Fruit fly (Drosophila melanogaster) whole organism, prepupa: ENCODE results near the gene CG12177.

ENCODE experiments used
- Blimp-1 ChIP-seq: fragments of 200-800 bp; sonication (Bioruptor generic); optimal IDR thresholded peaks from 3 replicates; lab custom pipeline; 2017; ENCODE audit warnings: missing biosample characterization, missing genetic modification characterization, mild to moderate bottlenecking, moderate library complexity, missing genetic modification reagents
- CG10669 ChIP-seq: fragments of 200-800 bp; sonication (Bioruptor generic); optimal IDR thresholded peaks from 3 replicates; lab custom pipeline; 2018; ENCODE audit warnings: missing biosample characterization, mild to moderate bottlenecking, missing genetic modification characterization, moderate library complexity
- CG11294 ChIP-seq: fragments of 200-800 bp; sonication (Bioruptor generic); IDR thresholded peaks from 2 replicates; pipeline ENCODE4 v1.3.6; 2022; ENCODE audit warnings: missing biosample characterization, missing genetic modification characterization
- CG11902 ChIP-seq: fragments of 200-800 bp; sonication (Bioruptor generic); optimal IDR thresholded peaks from 3 replicates; lab custom pipeline; 2016; ENCODE audit warnings: missing biosample characterization, missing genetic modification characterization
- CG15336 ChIP-seq: fragments of 200-800 bp; sonication (Bioruptor generic); IDR thresholded peaks from 2 replicates; pipeline ENCODE4 v1.3.6; 2022; ENCODE audit warnings: missing biosample characterization, missing genetic modification characterization
- CG16779 ChIP-seq: fragments of 200-800 bp; sonication (Bioruptor generic); optimal IDR thresholded peaks from 3 replicates; lab custom pipeline; 2017; ENCODE audit warnings: missing biosample characterization, mild to moderate bottlenecking, missing genetic modification characterization
- CG3032 ChIP-seq: fragments of 200-800 bp; optimal IDR thresholded peaks from 2 replicates; lab custom pipeline; 2019; ENCODE audit warnings: missing biosample characterization, mild to moderate bottlenecking, missing genetic modification characterization, moderate library complexity
- CG31627 ChIP-seq: fragments of 200-800 bp; sonication (Bioruptor generic); optimal IDR thresholded peaks from 3 replicates; lab custom pipeline; 2016; ENCODE audit warnings: missing biosample characterization, missing genetic modification characterization
- CG32006 ChIP-seq: fragments of 200-800 bp; sonication (Bioruptor generic); optimal IDR thresholded peaks from 3 replicates; lab custom pipeline; 2017; ENCODE audit warnings: missing biosample characterization, mild to moderate bottlenecking, missing genetic modification characterization
- CG34406 ChIP-seq: fragments of 200-800 bp; sonication (Bioruptor generic); optimal IDR thresholded peaks from 3 replicates; lab custom pipeline; 2016; ENCODE audit warnings: missing biosample characterization, missing genetic modification characterization
- CG4318 ChIP-seq: fragments of 200-800 bp; sonication (Bioruptor generic); optimal IDR thresholded peaks from 3 replicates; lab custom pipeline; 2017; ENCODE audit warnings: missing biosample characterization, mild to moderate bottlenecking, missing genetic modification characterization
- CG6163 ChIP-seq: fragments of 200-800 bp; sonication (Bioruptor generic); IDR thresholded peaks from 3 replicates; pipeline ENCODE4 v1.3.6; 2022; ENCODE audit warnings: missing biosample characterization, missing genetic modification characterization
- CG6792 ChIP-seq: fragments of 200-800 bp; sonication (Bioruptor generic); optimal IDR thresholded peaks from 3 replicates; lab custom pipeline; 2016; ENCODE audit warnings: missing biosample characterization, missing genetic modification characterization
- CG6854 ChIP-seq: fragments of 200-800 bp; sonication (Bioruptor generic); optimal IDR thresholded peaks from 2 replicates; lab custom pipeline; 2017; ENCODE audit warnings: missing biosample characterization, mild to moderate bottlenecking, missing genetic modification characterization
- CG7368 ChIP-seq: fragments of 200-800 bp; sonication (Bioruptor generic); optimal IDR thresholded peaks from 3 replicates; lab custom pipeline; 2016; ENCODE audit warnings: missing biosample characterization, missing genetic modification characterization
- CG8119 ChIP-seq: fragments of 200-800 bp; sonication (Bioruptor generic); IDR thresholded peaks from 3 replicates; pipeline ENCODE4 v1.3.6; 2022; ENCODE audit warnings: missing biosample characterization, missing genetic modification characterization
- CG8319 ChIP-seq: fragments of 200-800 bp; sonication (Bioruptor generic); optimal IDR thresholded peaks from 3 replicates; lab custom pipeline; 2016; ENCODE audit warnings: missing biosample characterization, missing genetic modification characterization
- CG8632 ChIP-seq: fragments of 200-800 bp; sonication (Bioruptor generic); optimal IDR thresholded peaks from 3 replicates; lab custom pipeline; 2016; ENCODE audit warnings: missing biosample characterization, missing genetic modification characterization
- CG9139 ChIP-seq: fragments of 200-800 bp; sonication (Bioruptor generic); optimal IDR thresholded peaks from 3 replicates; lab custom pipeline; 2017; ENCODE audit warnings: missing biosample characterization, mild to moderate bottlenecking, missing genetic modification characterization
- Eip75B ChIP-seq: fragments of 200-800 bp; sonication (Bioruptor generic); optimal IDR thresholded peaks from 3 replicates; lab custom pipeline; 2016; ENCODE audit warnings: missing biosample characterization, missing genetic modification characterization
- Eip78C ChIP-seq: fragments of 200-800 bp; sonication (Bioruptor generic); peaks from one replicate; lab custom pipeline; 2016; ENCODE audit warnings: missing biosample characterization, missing genetic modification characterization
- Ets21C ChIP-seq: fragments of 200-800 bp; sonication (Bioruptor generic); optimal IDR thresholded peaks from 3 replicates; lab custom pipeline; 2016; ENCODE audit warnings: missing biosample characterization, missing genetic modification characterization
- Ets96B ChIP-seq: fragments of 200-800 bp; optimal IDR thresholded peaks from 2 replicates; lab custom pipeline; 2019; ENCODE audit warnings: missing biosample characterization, mild to moderate bottlenecking, missing genetic modification characterization, moderate library complexity
- Gug ChIP-seq: fragments of 200-800 bp; sonication (Bioruptor generic); IDR thresholded peaks from 2 replicates; pipeline ENCODE4 v1.3.6; 2022; ENCODE audit warnings: missing biosample characterization, missing genetic modification characterization
- Hr38 ChIP-seq: sonication (Bioruptor generic); optimal IDR thresholded peaks from 2 replicates; lab custom pipeline; 2016; ENCODE audit warnings: missing biosample characterization, missing genetic modification characterization
- Hr39 ChIP-seq: fragments of 200-800 bp; sonication (Bioruptor generic); optimal IDR thresholded peaks from 2 replicates; lab custom pipeline; 2016; ENCODE audit warnings: missing biosample characterization, missing genetic modification characterization
- Hr4 ChIP-seq: fragments of 200-800 bp; sonication (Bioruptor generic); optimal IDR thresholded peaks from 3 replicates; lab custom pipeline; 2016; ENCODE audit warnings: missing biosample characterization, missing genetic modification characterization
- Lpt ChIP-seq: fragments of 200-800 bp; sonication (Bioruptor generic); optimal IDR thresholded peaks from 3 replicates; lab custom pipeline; 2016; ENCODE audit warnings: missing biosample characterization, missing genetic modification characterization
- Met ChIP-seq: fragments of 200-800 bp; sonication (Bioruptor generic); optimal IDR thresholded peaks from 3 replicates; lab custom pipeline; 2016; ENCODE audit warnings: missing biosample characterization, missing genetic modification characterization
- OdsH ChIP-seq: fragments of 200-800 bp; sonication (Bioruptor generic); optimal IDR thresholded peaks from 3 replicates; lab custom pipeline; 2016; ENCODE audit warnings: missing biosample characterization, missing genetic modification characterization
- Smox ChIP-seq: fragments of 200-800 bp; sonication (Bioruptor generic); optimal IDR thresholded peaks from 3 replicates; lab custom pipeline; 2016; ENCODE audit warnings: missing biosample characterization, missing genetic modification characterization
- Sox102F ChIP-seq: fragments of 200-800 bp; sonication (Bioruptor generic); optimal IDR thresholded peaks from 2 replicates; lab custom pipeline; 2016; ENCODE audit warnings: missing biosample characterization, mild to moderate bottlenecking, missing genetic modification characterization
- Sox14 ChIP-seq: fragments of 200-800 bp; sonication (Bioruptor generic); optimal IDR thresholded peaks from 3 replicates; lab custom pipeline; 2016; ENCODE audit warnings: missing biosample characterization, missing genetic modification characterization
- achi ChIP-seq: fragments of 200-800 bp; sonication (Bioruptor generic); optimal IDR thresholded peaks from 3 replicates; lab custom pipeline; 2016; ENCODE audit warnings: missing biosample characterization, missing genetic modification characterization
- acj6 ChIP-seq: fragments of 200-800 bp; sonication (Bioruptor generic); optimal IDR thresholded peaks from 3 replicates; lab custom pipeline; 2016; ENCODE audit warnings: missing biosample characterization, missing genetic modification characterization
- cyc ChIP-seq: fragments of 200-800 bp; sonication (Bioruptor generic); optimal IDR thresholded peaks from 3 replicates; lab custom pipeline; 2016; ENCODE audit warnings: missing biosample characterization, missing genetic modification characterization
- dsx ChIP-seq: fragments of 200-800 bp; optimal IDR thresholded peaks from 3 replicates; lab custom pipeline; 2019; ENCODE audit warnings: missing biosample characterization, mild to moderate bottlenecking, missing genetic modification characterization, moderate library complexity; ENCODE audit not compliant: poor library complexity, severe bottlenecking
- eg ChIP-seq: fragments of 200-800 bp; sonication (Bioruptor generic); IDR thresholded peaks from 3 replicates; pipeline ENCODE4 v1.3.6; 2022; ENCODE audit warnings: missing biosample characterization, missing genetic modification characterization
- esn ChIP-seq: fragments of 200-800 bp; sonication (Bioruptor generic); optimal IDR thresholded peaks from 2 replicates; lab custom pipeline; 2016; ENCODE audit warnings: missing biosample characterization, mild to moderate bottlenecking, missing genetic modification characterization, moderate library complexity
- fd59A ChIP-seq: fragments of 200-800 bp; sonication (Bioruptor generic); optimal IDR thresholded peaks from 2 replicates; lab custom pipeline; 2017; ENCODE audit warnings: missing biosample characterization, mild to moderate bottlenecking, missing genetic modification characterization, missing genetic modification reagents
- fd85E ChIP-seq: fragments of 200-800 bp; sonication (Bioruptor generic); optimal IDR thresholded peaks from 3 replicates; lab custom pipeline; 2016; ENCODE audit warnings: missing biosample characterization, missing genetic modification characterization
- fkh ChIP-seq: fragments of 200-800 bp; sonication (Bioruptor generic); optimal IDR thresholded peaks from 3 replicates; lab custom pipeline; 2017; ENCODE audit warnings: missing biosample characterization, mild to moderate bottlenecking, missing genetic modification characterization, moderate library complexity
- lz ChIP-seq: fragments of 200-800 bp; sonication (Bioruptor generic); optimal IDR thresholded peaks from 3 replicates; lab custom pipeline; 2016; ENCODE audit warnings: missing biosample characterization, missing genetic modification characterization
- pdm3 ChIP-seq: fragments of 200-800 bp; sonication (Bioruptor generic); optimal IDR thresholded peaks from 3 replicates; lab custom pipeline; 2016; ENCODE audit warnings: missing biosample characterization, missing genetic modification characterization
- salr ChIP-seq, 2 experiments: fragments of 200-800 bp; sonication (Bioruptor generic); optimal IDR thresholded peaks; 3 replicates each; lab custom pipeline; 2016 to 2018; ENCODE audit warnings: missing biosample characterization in 2 of 2, missing genetic modification characterization in 2 of 2, mild to moderate bottlenecking in 1 of 2
- spab ChIP-seq: fragments of 200-800 bp; sonication (Bioruptor generic); optimal IDR thresholded peaks from 2 replicates; lab custom pipeline; 2017; ENCODE audit warnings: missing biosample characterization, mild to moderate bottlenecking, missing genetic modification characterization, missing genetic modification reagents
- svp ChIP-seq: fragments of 200-800 bp; sonication (Bioruptor generic); peaks from one replicate; lab custom pipeline; 2016; ENCODE audit warnings: missing biosample characterization, missing genetic modification characterization
- topi ChIP-seq: fragments of 200-800 bp; sonication (Bioruptor generic); optimal IDR thresholded peaks from 3 replicates; lab custom pipeline; 2016; ENCODE audit warnings: missing biosample characterization, missing genetic modification characterization
- vri ChIP-seq: fragments of 200-800 bp; sonication (Bioruptor generic); optimal IDR thresholded peaks from 3 replicates; lab custom pipeline; 2016; ENCODE audit warnings: missing biosample characterization, mild to moderate bottlenecking, missing genetic modification characterization

Gene CG12177

dm6 chrX:13635000-13635368, 45.3 kb downstream of the CG12177 start:
- TF ChIP-seq CG10669 (GFP tag; lab: Kevin White, UChicago) (no peak), svp (GFP tag; lab: Kevin White, UChicago) (peak; percentile 58)

dm6 chrX:13634254-13634999, 45.9 kb downstream of the CG12177 start:
- TF ChIP-seq OdsH (GFP tag; lab: Kevin White, UChicago) = peak; percentile 37
- TF ChIP-seq Hr4 (GFP tag; lab: Kevin White, UChicago) = peak; percentile 52
- peak; percentile 51 for TF ChIP-seq CG31627 (GFP tag; lab: Kevin White, UChicago)
- TF ChIP-seq Smox (GFP tag; lab: Kevin White, UChicago) = peak; percentile 24
- TF ChIP-seq CG15336 (GFP tag; lab: Robert Waterston, UW) = no peak; the same call in 1 of the 2 replicates
- no peak for TF ChIP-seq Hr38 (GFP tag; lab: Kevin White, UChicago)
- TF ChIP-seq CG11294 (GFP tag; lab: Robert Waterston, UW) = no peak; the same call in 1 of the 2 replicates
- no peak for TF ChIP-seq CG11902 (GFP tag; lab: Kevin White, UChicago)
- no peak for TF ChIP-seq fd59A (GFP tag; lab: Kevin White, UChicago)
- peak; percentile 21 for TF ChIP-seq CG6792 (GFP tag; lab: Kevin White, UChicago)
- TF ChIP-seq CG16779 = no peak
- peak; percentile 35 for TF ChIP-seq achi (GFP tag; lab: Kevin White, UChicago)
- peak; percentile 17 for TF ChIP-seq CG6854 (GFP tag; lab: Kevin White, UChicago)
- TF ChIP-seq Sox102F (GFP tag; lab: Kevin White, UChicago) = peak; percentile 40
- TF ChIP-seq CG7368 (GFP tag; lab: Kevin White, UChicago) = no peak
- TF ChIP-seq topi (GFP tag; lab: Kevin White, UChicago) = peak; percentile 55
- peak; percentile 47 for TF ChIP-seq Eip75B (GFP tag; lab: Kevin White, UChicago)
- TF ChIP-seq CG3032 = no peak
- no peak for TF ChIP-seq CG9139
- TF ChIP-seq salr (GFP tag; optimal IDR thresholded peaks at IDR 0.05; lab: Kevin White, UChicago) = peak in 1 of 2 experiments; percentile 33
- TF ChIP-seq CG4318 (GFP tag; lab: Kevin White, UChicago) = no peak
- peak; percentile 38 for TF ChIP-seq Sox14 (GFP tag; lab: Kevin White, UChicago)
- peak; percentile 8 for TF ChIP-seq CG34406 (GFP tag; lab: Kevin White, UChicago)
- peak; percentile 63 for TF ChIP-seq vri (GFP tag; lab: Kevin White, UChicago)
- TF ChIP-seq cyc (GFP tag; lab: Kevin White, UChicago) = peak; percentile 46
- TF ChIP-seq Ets96B (tag; lab: Kevin White, UChicago) = no peak
- no peak for TF ChIP-seq fd85E (GFP tag; lab: Kevin White, UChicago)
- peak; percentile 46 for TF ChIP-seq pdm3
- no peak for TF ChIP-seq eg (GFP tag; lab: Robert Waterston, UW)
- TF ChIP-seq Met (GFP tag; lab: Kevin White, UChicago) = peak; percentile 70
- TF ChIP-seq dsx (GFP tag; lab: Kevin White, UChicago) = peak; percentile 17
- peak; percentile 19 for TF ChIP-seq CG8632 (GFP tag; lab: Kevin White, UChicago)
- TF ChIP-seq CG32006 (GFP tag; lab: Kevin White, UChicago) = peak; percentile 50
- TF ChIP-seq CG6163 (GFP tag; lab: Robert Waterston, UW) = no peak
- peak; percentile 39 for TF ChIP-seq lz
- peak; percentile 52 for TF ChIP-seq Hr39 (GFP tag; lab: Kevin White, UChicago)
- TF ChIP-seq acj6 = peak; percentile 14
- no peak for TF ChIP-seq Lpt (GFP tag; lab: Kevin White, UChicago)
- no peak for TF ChIP-seq CG8319
- TF ChIP-seq CG10669 (GFP tag; lab: Kevin White, UChicago) = no peak
- TF ChIP-seq Ets21C (GFP tag; lab: Kevin White, UChicago) = peak; percentile 24
- peak; percentile 54 for TF ChIP-seq esn (GFP tag; lab: Kevin White, UChicago)
- TF ChIP-seq Gug (GFP tag; lab: Robert Waterston, UW) = no peak
- peak; percentile 4 for TF ChIP-seq Blimp-1 (GFP tag; lab: Kevin White, UChicago)
- peak; percentile 92 for TF ChIP-seq fkh (GFP tag; lab: Kevin White, UChicago)
- TF ChIP-seq Eip78C = peak; percentile 71
- TF ChIP-seq CG8119 (GFP tag; lab: Robert Waterston, UW) = peak; percentile 35; the same call in 1 of the 3 replicates
- TF ChIP-seq spab (GFP tag; lab: Kevin White, UChicago) = no peak
